Worm (Caenorhabditis elegans) whole organism, L1 larva: ENCODE measurements around the gene efk-1.

Experiments
- C16A3.4 ChIP-seq: fragments of 150-350 bp; optimal IDR thresholded peaks from 2 replicates; lab custom pipeline; 2014; ENCODE audit warnings: missing biosample characterization, missing genetic modification characterization
- F16B12.6 ChIP-seq: fragments of 150-350 bp; optimal IDR thresholded peaks from 2 replicates; lab custom pipeline; 2014; ENCODE audit warnings: missing biosample characterization, missing genetic modification characterization
- aha-1 ChIP-seq: fragments of 150-350 bp; optimal IDR thresholded peaks from 2 replicates; lab custom pipeline; 2014; ENCODE audit warnings: missing biosample characterization, missing genetic modification characterization
- alr-1 ChIP-seq: fragments of 200-800 bp; sonication (Bioruptor generic); optimal IDR thresholded peaks from 2 replicates; lab custom pipeline; 2018; ENCODE audit warnings: borderline replicate concordance, mild to moderate bottlenecking, missing genetic modification characterization, missing compliant biosample characterization
- blmp-1 ChIP-seq: fragments of 150-350 bp; optimal IDR thresholded peaks from 2 replicates; lab custom pipeline; 2014; ENCODE audit warnings: missing biosample characterization, missing genetic modification characterization
- ceh-63 ChIP-seq: fragments of 200-800 bp; sonication (Bioruptor generic); optimal IDR thresholded peaks from 2 replicates; lab custom pipeline; 2018; ENCODE audit warnings: mild to moderate bottlenecking, missing genetic modification characterization, missing compliant biosample characterization
- ceh-8 ChIP-seq: fragments of 200-800 bp; sonication (Bioruptor generic); optimal IDR thresholded peaks from 2 replicates; lab custom pipeline; 2018; ENCODE audit warnings: mild to moderate bottlenecking, missing genetic modification characterization, moderate library complexity, missing compliant biosample characterization
- ceh-88 ChIP-seq: fragments of 200-800 bp; sonication (Bioruptor generic); IDR thresholded peaks from 2 replicates; pipeline ENCODE4 v1.3.6; 2022; ENCODE audit warnings: missing genetic modification characterization, missing compliant biosample characterization
- ceh-90 ChIP-seq: sonication (generic microtip); optimal IDR thresholded peaks from 2 replicates; lab custom pipeline; 2016; ENCODE audit warnings: missing genetic modification characterization, missing compliant biosample characterization
- ces-1 ChIP-seq: fragments of 150-350 bp; optimal IDR thresholded peaks from 2 replicates; lab custom pipeline; 2014; ENCODE audit warnings: missing biosample characterization, missing genetic modification reagents, missing genetic modification characterization
- dsc-1 ChIP-seq: sonication (generic microtip); optimal IDR thresholded peaks from 2 replicates; lab custom pipeline; 2016; ENCODE audit warnings: mild to moderate bottlenecking, missing genetic modification characterization, missing compliant biosample characterization
- efl-1 ChIP-seq, 4 experiments: fragments of 150-350 bp; optimal IDR thresholded peaks in 3 of 4; peaks in 1 of 4; 1 replicate in 1 of 4; 2 replicates in 3 of 4; lab custom pipeline; 2014; ENCODE audit warnings: missing biosample characterization in 2 of 4, missing genetic modification characterization in 2 of 4, missing genetic modification reagents in 2 of 4
- efl-3 ChIP-seq: fragments of 200-800 bp; sonication (Bioruptor generic); optimal IDR thresholded peaks from 2 replicates; lab custom pipeline; 2018; ENCODE audit warnings: mild to moderate bottlenecking, missing genetic modification characterization, missing compliant biosample characterization
- elt-2 ChIP-seq: sonication (generic microtip); optimal IDR thresholded peaks from 2 replicates; lab custom pipeline; 2016; ENCODE audit warnings: missing genetic modification characterization, mild to moderate bottlenecking, inconsistent platforms, missing compliant biosample characterization, missing genetic modification reagents
- ets-5 ChIP-seq: fragments of 200-800 bp; sonication (Bioruptor generic); IDR thresholded peaks from 2 replicates; pipeline ENCODE4 v1.3.6; 2022; ENCODE audit warnings: missing genetic modification characterization, missing compliant biosample characterization
- fkh-8 ChIP-seq: sonication (generic microtip); optimal IDR thresholded peaks from 2 replicates; lab custom pipeline; 2016; ENCODE audit warnings: mild to moderate bottlenecking, missing genetic modification characterization, missing compliant biosample characterization
- fos-1 ChIP-seq: fragments of 150-350 bp; optimal IDR thresholded peaks from 2 replicates; lab custom pipeline; 2014; ENCODE audit warnings: missing biosample characterization, missing genetic modification characterization
- grh-1 ChIP-seq: fragments of 200-800 bp; sonication (Bioruptor generic); IDR thresholded peaks from 2 replicates; pipeline ENCODE4 v1.3.6; 2022; ENCODE audit warnings: missing genetic modification reagents, missing genetic modification characterization, missing compliant biosample characterization
- hlh-17 ChIP-seq: fragments of 200-800 bp; sonication (Bioruptor generic); optimal IDR thresholded peaks from 2 replicates; lab custom pipeline; 2018; ENCODE audit warnings: missing genetic modification characterization, mild to moderate bottlenecking, missing compliant biosample characterization, moderate library complexity, borderline replicate concordance
- hpl-2 ChIP-seq: fragments of 150-350 bp; optimal IDR thresholded peaks from 2 replicates; lab custom pipeline; 2014; ENCODE audit warnings: missing biosample characterization, missing genetic modification reagents, missing genetic modification characterization
- irx-1 ChIP-seq: sonication (generic microtip); optimal IDR thresholded peaks from 2 replicates; lab custom pipeline; 2016; ENCODE audit warnings: missing genetic modification characterization, missing compliant biosample characterization
- jun-1 ChIP-seq: fragments of 150-350 bp; optimal IDR thresholded peaks from 2 replicates; lab custom pipeline; 2014; ENCODE audit warnings: missing biosample characterization, missing genetic modification reagents, missing genetic modification characterization
- lin-13 ChIP-seq: fragments of 150-350 bp; optimal IDR thresholded peaks from 2 replicates; lab custom pipeline; 2014; ENCODE audit warnings: missing biosample characterization, missing genetic modification reagents, missing genetic modification characterization
- lin-14 ChIP-seq: fragments of 200-800 bp; sonication (Bioruptor generic); optimal IDR thresholded peaks from 2 replicates; lab custom pipeline; 2018; ENCODE audit warnings: mild to moderate bottlenecking, missing genetic modification characterization, moderate library complexity, missing compliant biosample characterization
- lir-3 ChIP-seq: sonication (generic microtip); optimal IDR thresholded peaks from 2 replicates; lab custom pipeline; 2016; ENCODE audit warnings: mild to moderate bottlenecking, missing genetic modification characterization, moderate library complexity, missing compliant biosample characterization; ENCODE audit not compliant: poor library complexity
- mdl-1 ChIP-seq, 2 experiments: fragments of 150-350 bp; optimal IDR thresholded peaks; 2 replicates each; lab custom pipeline; 2014 to 2017; ENCODE audit warnings: missing biosample characterization in 2 of 2, missing genetic modification characterization in 2 of 2, inconsistent platforms in 1 of 2
- mef-2 ChIP-seq: fragments of 150-350 bp; optimal IDR thresholded peaks from 2 replicates; lab custom pipeline; 2014; ENCODE audit warnings: missing biosample characterization, missing genetic modification characterization
- mep-1 ChIP-seq: fragments of 150-350 bp; optimal IDR thresholded peaks from 2 replicates; lab custom pipeline; 2014; ENCODE audit warnings: missing biosample characterization, missing genetic modification characterization
- nhr-19 ChIP-seq: fragments of 200-800 bp; sonication (Bioruptor generic); conservative IDR thresholded peaks from 2 replicates; pipeline ENCODE4 v1.3.6; 2022; ENCODE audit warnings: missing genetic modification characterization, missing compliant biosample characterization
- nhr-20 ChIP-seq: sonication (generic microtip); optimal IDR thresholded peaks from 2 replicates; lab custom pipeline; 2016; ENCODE audit warnings: mild to moderate bottlenecking, missing genetic modification characterization, missing compliant biosample characterization
- nhr-237 ChIP-seq: fragments of 150-350 bp; optimal IDR thresholded peaks from 2 replicates; lab custom pipeline; 2014; ENCODE audit warnings: missing biosample characterization, missing genetic modification characterization
- nhr-47 ChIP-seq: sonication (generic microtip); optimal IDR thresholded peaks from 2 replicates; lab custom pipeline; 2016; ENCODE audit warnings: mild to moderate bottlenecking, missing genetic modification characterization, moderate library complexity, missing compliant biosample characterization
- nhr-76 ChIP-seq: sonication (generic microtip); optimal IDR thresholded peaks from 2 replicates; lab custom pipeline; 2017; ENCODE audit warnings: missing biosample characterization, missing genetic modification characterization
- nhr-84 ChIP-seq: sonication (generic microtip); optimal IDR thresholded peaks from 2 replicates; lab custom pipeline; 2017; ENCODE audit warnings: missing biosample characterization, missing genetic modification characterization
- nhr-85 ChIP-seq: sonication (generic microtip); peaks from one replicate; lab custom pipeline; 2016; ENCODE audit warnings: missing genetic modification characterization, inconsistent platforms, missing compliant biosample characterization
- nhr-90 ChIP-seq: sonication (generic microtip); optimal IDR thresholded peaks from 2 replicates; lab custom pipeline; 2016; ENCODE audit warnings: mild to moderate bottlenecking, missing genetic modification characterization, missing compliant biosample characterization; ENCODE audit not compliant: poor library complexity
- rnt-1 ChIP-seq: sonication (generic microtip); optimal IDR thresholded peaks from 2 replicates; lab custom pipeline; 2016; ENCODE audit warnings: mild to moderate bottlenecking, missing genetic modification characterization, moderate library complexity, missing compliant biosample characterization
- skn-1 ChIP-seq: fragments of 150-350 bp; optimal IDR thresholded peaks from 2 replicates; lab custom pipeline; 2014; ENCODE audit warnings: missing biosample characterization, missing genetic modification characterization
- snpc-4 ChIP-seq: fragments of 150-350 bp; optimal IDR thresholded peaks from 2 replicates; lab custom pipeline; 2014; ENCODE audit warnings: missing biosample characterization, missing genetic modification characterization
- snu-23 ChIP-seq: sonication (generic microtip); optimal IDR thresholded peaks from 2 replicates; lab custom pipeline; 2016; ENCODE audit warnings: missing genetic modification characterization, missing compliant biosample characterization
- sox-4 ChIP-seq: sonication (generic microtip); optimal IDR thresholded peaks from 2 replicates; lab custom pipeline; 2016; ENCODE audit warnings: missing genetic modification characterization, missing compliant biosample characterization
- sup-37 ChIP-seq: fragments of 200-800 bp; sonication (Bioruptor generic); optimal IDR thresholded peaks from 2 replicates; lab custom pipeline; 2018; ENCODE audit warnings: mild to moderate bottlenecking, missing genetic modification characterization, missing compliant biosample characterization
- swsn-7 ChIP-seq: sonication (generic microtip); optimal IDR thresholded peaks from 2 replicates; lab custom pipeline; 2016; ENCODE audit warnings: missing genetic modification characterization, missing compliant biosample characterization
- tbx-2 ChIP-seq: sonication (generic microtip); optimal IDR thresholded peaks from 2 replicates; lab custom pipeline; 2016; ENCODE audit warnings: missing genetic modification characterization, missing compliant biosample characterization
- unc-30 ChIP-seq: sonication (generic microtip); optimal IDR thresholded peaks from 2 replicates; lab custom pipeline; 2017; ENCODE audit warnings: missing biosample characterization, missing genetic modification characterization
- unc-62 ChIP-seq: fragments of 150-350 bp; optimal IDR thresholded peaks from 2 replicates; lab custom pipeline; 2014; ENCODE audit warnings: missing biosample characterization, missing genetic modification reagents, missing genetic modification characterization
- unc-98 ChIP-seq: fragments of 200-800 bp; sonication (Bioruptor generic); IDR thresholded peaks from 2 replicates; pipeline ENCODE4 v1.3.6; 2022; ENCODE audit warnings: missing genetic modification characterization, missing compliant biosample characterization
- vab-15 ChIP-seq: sonication (generic microtip); optimal IDR thresholded peaks from 2 replicates; lab custom pipeline; 2017; ENCODE audit warnings: missing genotype, mild to moderate bottlenecking, missing genetic modification characterization, missing compliant biosample characterization
- xbp-1 ChIP-seq: sonication (generic microtip); optimal IDR thresholded peaks from 2 replicates; lab custom pipeline; 2016; ENCODE audit warnings: missing genetic modification characterization, missing compliant biosample characterization
- zag-1 ChIP-seq: fragments of 150-350 bp; optimal IDR thresholded peaks from 2 replicates; lab custom pipeline; 2014; ENCODE audit warnings: missing biosample characterization, missing genetic modification characterization
- zip-4 ChIP-seq: fragments of 200-800 bp; sonication (Bioruptor generic); optimal IDR thresholded peaks from 2 replicates; lab custom pipeline; 2018; ENCODE audit warnings: mild to moderate bottlenecking, missing genetic modification characterization, moderate library complexity, missing compliant biosample characterization
- ztf-11 ChIP-seq, 2 experiments: sonication (generic microtip); optimal IDR thresholded peaks; 2 replicates each; lab custom pipeline; 2016 to 2017; ENCODE audit warnings: missing genetic modification characterization in 2 of 2, missing biosample characterization in 1 of 2, missing compliant biosample characterization in 1 of 2
- ztf-4 ChIP-seq: fragments of 150-350 bp; optimal IDR thresholded peaks from 2 replicates; lab custom pipeline; 2014; ENCODE audit warnings: missing biosample characterization, missing genetic modification characterization

efk-1 gene

DNA sequence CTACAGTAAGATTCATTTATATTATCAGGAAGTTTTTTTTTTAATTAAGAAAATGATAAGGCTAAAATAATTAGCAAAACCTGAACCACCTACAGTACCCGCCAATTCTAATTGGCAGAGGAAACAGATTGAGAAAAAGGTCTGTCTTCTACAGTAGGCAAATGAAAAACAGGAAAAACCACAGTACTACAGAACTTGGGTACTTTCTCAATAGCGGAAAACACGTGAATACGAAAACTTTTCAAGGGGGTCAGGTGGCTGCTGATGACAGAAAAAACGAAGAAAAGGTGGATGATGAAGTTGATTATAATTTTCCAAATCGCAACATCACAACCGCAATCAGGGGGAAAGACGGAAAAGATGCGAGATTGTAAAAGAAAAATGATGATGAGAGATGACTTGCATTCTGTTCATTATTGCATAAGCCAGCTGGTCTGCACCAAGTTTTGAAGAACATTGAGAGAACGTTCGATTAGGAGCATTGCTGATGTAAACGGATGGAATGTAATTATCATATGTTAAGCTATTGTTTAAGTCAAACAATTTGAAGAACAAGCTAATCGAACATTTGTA lies 23.9 kb downstream of the efk-1 start:
- TF ChIP-seq zip-4 (GFP tag; lab: Kevin White, UChicago) (no peak), tbx-2 (tag; lab: Kevin White, UChicago) (no peak), ceh-90 (tag; lab: Kevin White, UChicago) (no peak), lir-3 (no peak), irx-1 (no peak), snu-23 (GFP tag; lab: Kevin White, UChicago) (peak; percentile 42), swsn-7 (tag; lab: Kevin White, UChicago) (no peak), ces-1 (GFP tag; lab: Kevin White, UChicago) (no peak), nhr-19 (GFP tag; lab: Robert Waterston, UW) (no peak), rnt-1 (tag; lab: Kevin White, UChicago) (peak; percentile 75), lin-14 (GFP tag; lab: Kevin White, UChicago) (peak; percentile 21), nhr-90 (tag; lab: Kevin White, UChicago) (peak; percentile 9), skn-1 (no peak), efl-3 (GFP tag; lab: Kevin White, UChicago) (no peak), ztf-11 (tag; optimal IDR thresholded peaks at IDR 0.05; lab: Kevin White, UChicago) (no peak), efl-1 (optimal IDR thresholded peaks at IDR 0.05; lab: Kevin White, UChicago) (no peak), efl-1 (GFP tag; optimal IDR thresholded peaks at IDR 0.05 in 1 of 2; lab: Kevin White, UChicago) (no peak), sup-37 (GFP tag; lab: Kevin White, UChicago) (no peak), C16A3.4 (tag; lab: Kevin White, UChicago) (peak; percentile 6), unc-62 (no peak), sox-4 (tag; lab: Kevin White, UChicago) (no peak), ceh-88 (GFP tag; lab: Robert Waterston, UW) (no peak), ets-5 (GFP tag; lab: Robert Waterston, UW) (no peak), zag-1 (tag; lab: Kevin White, UChicago) (no peak), blmp-1 (peak; percentile 86), ztf-4 (tag; lab: Kevin White, UChicago) (no peak), unc-98 (GFP tag; lab: Robert Waterston, UW) (no peak), mdl-1 (tag; optimal IDR thresholded peaks at IDR 0.05; lab: Kevin White, UChicago) (peak in 1 of 2 experiments; percentile 71), nhr-20 (peak; percentile 1), lin-13 (peak; percentile 9), xbp-1 (no peak), alr-1 (tag; lab: Kevin White, UChicago) (no peak), nhr-84 (tag; lab: Kevin White, UChicago) (no peak), nhr-76 (tag; lab: Kevin White, UChicago) (no peak), snpc-4 (tag; lab: Kevin White, UChicago) (no peak), fkh-8 (no peak), nhr-85 (tag; lab: Kevin White, UChicago) (peak; percentile 76), grh-1 (no peak), elt-2 (tag; lab: Kevin White, UChicago) (no peak), fos-1 (no peak), nhr-47 (tag; lab: Kevin White, UChicago) (no peak), ceh-8 (GFP tag; lab: Kevin White, UChicago) (no peak), unc-30 (tag; lab: Kevin White, UChicago) (no peak), aha-1 (no peak), hpl-2 (GFP tag; lab: Kevin White, UChicago) (no peak), nhr-237 (tag; lab: Kevin White, UChicago) (no peak), vab-15 (no peak), mep-1 (no peak), ceh-63 (GFP tag; lab: Kevin White, UChicago) (no peak), mef-2 (no peak), dsc-1 (tag; lab: Kevin White, UChicago) (no peak), hlh-17 (GFP tag; lab: Kevin White, UChicago) (no peak), jun-1 (tag; lab: Kevin White, UChicago) (peak; percentile 28), F16B12.6 (tag; lab: Kevin White, UChicago) (no peak)
